Fruit fly (Drosophila melanogaster) whole organism, embryonic: Measurements from ENCODE around the gene Vha16-5.
A peak's percentile ranks its signal among the peaks of the same experiment; 100 is the strongest.

Experiments
- Awh ChIP-seq: fragments of 200-800 bp; sonication (Bioruptor generic); IDR thresholded peaks from 2 replicates; pipeline ENCODE4, ENCODE4 v1.3.6; 2022; ENCODE audit warnings: missing biosample characterization, missing genetic modification characterization
- CG10321 ChIP-seq: fragments of 200-800 bp; sonication (Bioruptor generic); IDR thresholded peaks from 2 replicates; pipeline ENCODE4 v1.3.6; 2022; ENCODE audit warnings: missing biosample characterization, missing genetic modification characterization
- CG10462 ChIP-seq: fragments of 200-800 bp; sonication (Bioruptor generic); optimal IDR thresholded peaks from 2 replicates; lab custom pipeline; 2016; ENCODE audit warnings: missing biosample characterization, missing genetic modification characterization
- CG11247 ChIP-seq: fragments of 200-800 bp; sonication (Bioruptor generic); IDR thresholded peaks from 2 replicates; pipeline ENCODE4 v1.3.6; 2022; ENCODE audit warnings: missing biosample characterization, missing genetic modification characterization
- CG11398 ChIP-seq: fragments of 200-800 bp; sonication (Bioruptor generic); optimal IDR thresholded peaks from 2 replicates; lab custom pipeline; 2016; ENCODE audit warnings: missing biosample characterization, missing genetic modification characterization
- CG12299 ChIP-seq: fragments of 200-800 bp; sonication (Bioruptor generic); optimal IDR thresholded peaks from 2 replicates; lab custom pipeline; 2018; ENCODE audit warnings: missing biosample characterization, mild to moderate bottlenecking, missing genetic modification characterization
- CG13775 ChIP-seq: fragments of 200-800 bp; sonication (Bioruptor generic); optimal IDR thresholded peaks from 3 replicates; lab custom pipeline; 2017; ENCODE audit warnings: missing biosample characterization, mild to moderate bottlenecking, missing genetic modification characterization
- CG1529 ChIP-seq: fragments of 200-800 bp; sonication (Bioruptor generic); optimal IDR thresholded peaks from 3 replicates; lab custom pipeline; 2018; ENCODE audit warnings: missing biosample characterization, missing genetic modification characterization
- CG1647 ChIP-seq: fragments of 200-800 bp; sonication (Bioruptor generic); optimal IDR thresholded peaks from 3 replicates; lab custom pipeline; 2016; ENCODE audit warnings: missing biosample characterization, missing genetic modification characterization
- CG16815 ChIP-seq: fragments of 200-800 bp; sonication (Bioruptor generic); optimal IDR thresholded peaks from 3 replicates; lab custom pipeline; 2017; ENCODE audit warnings: missing biosample characterization, mild to moderate bottlenecking, missing genetic modification characterization
- CG30020 ChIP-seq: fragments of 200-800 bp; optimal IDR thresholded peaks from 2 replicates; lab custom pipeline; 2019; ENCODE audit warnings: missing biosample characterization, mild to moderate bottlenecking, missing genetic modification characterization, moderate library complexity
- CG33557 ChIP-seq: fragments of 200-800 bp; sonication (Bioruptor generic); optimal IDR thresholded peaks from 2 replicates; lab custom pipeline; 2019; ENCODE audit warnings: missing biosample characterization, mild to moderate bottlenecking, missing genetic modification characterization, moderate library complexity
- CG3838 ChIP-seq: fragments of 200-800 bp; sonication (Bioruptor generic); optimal IDR thresholded peaks from 3 replicates; lab custom pipeline; 2016; ENCODE audit warnings: missing biosample characterization, missing genetic modification characterization
- CG4854 ChIP-seq: fragments of 200-800 bp; sonication (Bioruptor generic); optimal IDR thresholded peaks from 2 replicates; lab custom pipeline; 2016; ENCODE audit warnings: missing biosample characterization, missing genetic modification characterization, inconsistent platforms
- CG5953 ChIP-seq: fragments of 200-800 bp; sonication (Bioruptor generic); IDR thresholded peaks from 2 replicates; pipeline ENCODE4 v1.3.6; 2022; ENCODE audit warnings: missing biosample characterization, missing genetic modification characterization
- CG6175 ChIP-seq: fragments of 200-800 bp; sonication (Bioruptor generic); IDR thresholded peaks from 3 replicates; pipeline ENCODE4 v1.3.6; 2022; ENCODE audit warnings: missing biosample characterization, missing genetic modification characterization
- CG6272 ChIP-seq: fragments of 200-800 bp; sonication (Bioruptor generic); IDR thresholded peaks from 2 replicates; pipeline ENCODE4 v1.3.6; 2022; ENCODE audit warnings: missing biosample characterization, missing genetic modification characterization
- CG6654 ChIP-seq: fragments of 200-800 bp; sonication (Bioruptor generic); optimal IDR thresholded peaks from 2 replicates; lab custom pipeline; 2017; ENCODE audit warnings: missing biosample characterization, mild to moderate bottlenecking, missing genetic modification characterization
- CG7839 ChIP-seq: fragments of 200-800 bp; sonication (Bioruptor generic); optimal IDR thresholded peaks from 3 replicates; lab custom pipeline; 2018; ENCODE audit warnings: missing biosample characterization, mild to moderate bottlenecking, missing genetic modification characterization, moderate library complexity
- CHES-1-like ChIP-seq: fragments of 200-800 bp; sonication (Bioruptor generic); optimal IDR thresholded peaks from 2 replicates; lab custom pipeline; 2016; ENCODE audit warnings: missing biosample characterization, missing genetic modification characterization
- Dip3 ChIP-seq: fragments of 200-800 bp; sonication (Bioruptor generic); optimal IDR thresholded peaks from 3 replicates; lab custom pipeline; 2016; ENCODE audit warnings: missing biosample characterization, missing genetic modification characterization
- Ets65A ChIP-seq: fragments of 200-800 bp; sonication (Bioruptor generic); peaks from one replicate; lab custom pipeline; 2016; ENCODE audit warnings: missing biosample characterization, missing genetic modification characterization
- GATAe ChIP-seq: fragments of 200-800 bp; sonication (Bioruptor generic); conservative IDR thresholded peaks from 2 replicates; pipeline ENCODE4 v1.3.6; 2022; ENCODE audit warnings: missing biosample characterization, missing genetic modification characterization
- HLHmδ ChIP-seq: fragments of 200-800 bp; sonication (Bioruptor generic); optimal IDR thresholded peaks from 2 replicates; lab custom pipeline; 2018; ENCODE audit warnings: missing biosample characterization, mild to moderate bottlenecking, missing genetic modification characterization, moderate library complexity
- Hr78 ChIP-seq, 2 experiments: fragments of 200-800 bp in 1 of 2; fragments of >200 bp in 1 of 2; sonication (Bioruptor generic) in 1 of 2; optimal IDR thresholded peaks; 2 replicates each; lab custom pipeline; 2017 to 2019; ENCODE audit warnings: missing biosample characterization in 2 of 2, missing genetic modification characterization in 2 of 2, mild to moderate bottlenecking in 1 of 2, moderate library complexity in 1 of 2
- Hsf ChIP-seq: fragments of 200-800 bp; sonication (Bioruptor generic); optimal IDR thresholded peaks from 3 replicates; lab custom pipeline; 2016; ENCODE audit warnings: missing biosample characterization, missing genetic modification characterization
- Kr ChIP-seq: fragments of 200-800 bp; sonication (Bioruptor generic); optimal IDR thresholded peaks from 2 replicates; lab custom pipeline; 2017; ENCODE audit warnings: missing biosample characterization, mild to moderate bottlenecking, missing genetic modification characterization
- Lhr ChIP-seq: fragments of 200-800 bp; sonication (Bioruptor generic); optimal IDR thresholded peaks from 3 replicates; lab custom pipeline; 2017; ENCODE audit warnings: mild to moderate bottlenecking, missing biosample characterization, missing genetic modification reagents, missing genetic modification characterization
- Nf-YC ChIP-seq: fragments of 200-800 bp; optimal IDR thresholded peaks from 3 replicates; lab custom pipeline; 2019; ENCODE audit warnings: missing biosample characterization, mild to moderate bottlenecking, missing genetic modification characterization, moderate library complexity
- Oli ChIP-seq: fragments of 200-800 bp; sonication (Bioruptor generic); optimal IDR thresholded peaks from 2 replicates; lab custom pipeline; 2018; ENCODE audit warnings: missing biosample characterization, mild to moderate bottlenecking, missing genetic modification characterization, moderate library complexity
- Side ChIP-seq: fragments of 200-800 bp; sonication (Bioruptor generic); optimal IDR thresholded peaks from 2 replicates; lab custom pipeline; 2016; ENCODE audit warnings: missing biosample characterization, missing genetic modification characterization
- Xrp1 ChIP-seq: fragments of 200-800 bp; sonication (Bioruptor generic); IDR thresholded peaks from 2 replicates; pipeline ENCODE4 v1.3.6; 2022; ENCODE audit warnings: missing biosample characterization, missing genetic modification characterization
- abd-A ChIP-seq: fragments of 200-800 bp; sonication (Bioruptor generic); optimal IDR thresholded peaks from 3 replicates; lab custom pipeline; 2019; ENCODE audit warnings: missing biosample characterization, mild to moderate bottlenecking, missing genetic modification characterization, moderate library complexity
- ara ChIP-seq: fragments of 200-800 bp; sonication (Bioruptor generic); IDR thresholded peaks from 2 replicates; pipeline ENCODE4 v1.3.6; 2022; ENCODE audit warnings: missing biosample characterization, missing genetic modification characterization
- bigmax ChIP-seq: fragments of 200-800 bp; sonication (Bioruptor generic); optimal IDR thresholded peaks from 2 replicates; lab custom pipeline; 2018; ENCODE audit warnings: missing biosample characterization, mild to moderate bottlenecking, missing genetic modification characterization
- caup ChIP-seq: fragments of 200-800 bp; sonication (Bioruptor generic); optimal IDR thresholded peaks from 3 replicates; lab custom pipeline; 2017; ENCODE audit warnings: missing biosample characterization, mild to moderate bottlenecking, missing genetic modification characterization, moderate library complexity; ENCODE audit not compliant: severe bottlenecking
- dan ChIP-seq: fragments of 200-800 bp; sonication (Bioruptor generic); IDR thresholded peaks from 2 replicates; pipeline ENCODE4 v1.3.6; 2022; ENCODE audit warnings: missing biosample characterization, missing genetic modification characterization
- danr ChIP-seq: fragments of 200-800 bp; sonication (Bioruptor generic); IDR thresholded peaks from 2 replicates; pipeline ENCODE4 v1.3.6; 2022; ENCODE audit warnings: missing biosample characterization, missing genetic modification characterization
- dmrt11E ChIP-seq: fragments of 200-800 bp; sonication (Bioruptor generic); optimal IDR thresholded peaks from 3 replicates; lab custom pipeline; 2018; ENCODE audit warnings: missing biosample characterization, mild to moderate bottlenecking, missing genetic modification characterization, moderate library complexity
- ems ChIP-seq: fragments of 200-800 bp; sonication (Bioruptor generic); optimal IDR thresholded peaks from 3 replicates; lab custom pipeline; 2016; ENCODE audit warnings: missing biosample characterization, missing genetic modification characterization
- en ChIP-seq: fragments of 200-800 bp; sonication (Bioruptor generic); optimal IDR thresholded peaks from 2 replicates; lab custom pipeline; 2016; ENCODE audit warnings: missing biosample characterization, missing genetic modification characterization
- gce ChIP-seq: fragments of 200-800 bp; sonication (Bioruptor generic); IDR thresholded peaks from 3 replicates; pipeline ENCODE4 v1.3.6; 2022; ENCODE audit warnings: missing biosample characterization, missing genetic modification characterization
- gfzf ChIP-seq: fragments of 200-800 bp; sonication (Bioruptor generic); optimal IDR thresholded peaks from 2 replicates; lab custom pipeline; 2016; ENCODE audit warnings: missing biosample characterization, mild to moderate bottlenecking, missing genetic modification characterization, moderate library complexity
- ham ChIP-seq: fragments of 200-800 bp; sonication (Bioruptor generic); IDR thresholded peaks from 2 replicates; pipeline ENCODE4 v1.3.6; 2022; ENCODE audit warnings: missing biosample characterization, missing genetic modification characterization
- ind ChIP-seq: fragments of 200-800 bp; sonication (Bioruptor generic); optimal IDR thresholded peaks from 3 replicates; lab custom pipeline; 2016; ENCODE audit warnings: missing biosample characterization, missing genetic modification characterization
- lbe ChIP-seq: fragments of 200-800 bp; sonication (Bioruptor generic); optimal IDR thresholded peaks from 2 replicates; lab custom pipeline; 2016; ENCODE audit warnings: missing biosample characterization, mild to moderate bottlenecking, missing genetic modification characterization
- lola ChIP-seq, 3 experiments: fragments of >200 bp in 2 of 3; fragments of 200-800 bp in 1 of 3; sonication (Bioruptor generic) in 1 of 3; optimal IDR thresholded peaks; 2 replicates each; lab custom pipeline; 2017 to 2019; ENCODE audit warnings: missing biosample characterization in 3 of 3, missing genetic modification characterization in 3 of 3, mild to moderate bottlenecking in 1 of 3, moderate library complexity in 1 of 3
- p53 ChIP-seq: fragments of 200-800 bp; sonication (Bioruptor generic); optimal IDR thresholded peaks from 2 replicates; lab custom pipeline; 2016; ENCODE audit warnings: missing biosample characterization, missing genetic modification characterization
- salm ChIP-seq: fragments of 200-800 bp; sonication (Bioruptor generic); optimal IDR thresholded peaks from 2 replicates; lab custom pipeline; 2018; ENCODE audit warnings: missing biosample characterization, mild to moderate bottlenecking, missing genetic modification characterization
- slbo ChIP-seq: fragments of 200-800 bp; sonication (Bioruptor generic); IDR thresholded peaks from 2 replicates; pipeline ENCODE4 v1.3.6; 2022; ENCODE audit warnings: missing biosample characterization, missing genetic modification characterization
- toy ChIP-seq: fragments of 200-800 bp; sonication (Bioruptor generic); IDR thresholded peaks from 2 replicates; pipeline ENCODE4 v1.3.6; 2022; ENCODE audit warnings: missing biosample characterization, missing genetic modification characterization

Gene Vha16-5

dm6 chr2L:10756049-10756448 lies 19.2 kb upstream of the Vha16-5 start, which contains the start of gene CG17124 (continued):
- no peak for TF ChIP-seq gfzf (GFP tag; lab: Kevin White, UChicago)
- TF ChIP-seq CHES-1-like: no peak
- 0 out of 2 replicates have a peak, but pooled peaks have one; percentile 13 for TF ChIP-seq Xrp1 (GFP tag; lab: Robert Waterston, UW)
- TF ChIP-seq abd-A (tag; lab: Kevin White, UChicago): peak; percentile 87
- TF ChIP-seq en (GFP tag; lab: Kevin White, UChicago): no peak
- no peak for TF ChIP-seq CG10321 (GFP tag; lab: Robert Waterston, UW)
- no peak for TF ChIP-seq CG30020
- no peak for TF ChIP-seq CG13775 (GFP tag; lab: Kevin White, UChicago)
- TF ChIP-seq CG11398: peak; percentile 9
- TF ChIP-seq CG3838: no peak
- peak; percentile 60 for TF ChIP-seq caup (GFP tag; lab: Kevin White, UChicago)
- peak; percentile 76 for TF ChIP-seq CG12299 (tag; lab: Kevin White, UChicago)
- peak in 1 of 2 experiments; percentile 2 for TF ChIP-seq Hr78 (GFP tag; optimal IDR thresholded peaks at IDR 0.05; lab: Kevin White, UChicago)
- TF ChIP-seq toy: no peak
- TF ChIP-seq CG4854 (GFP tag; lab: Kevin White, UChicago): no peak
- no peak for TF ChIP-seq p53 (GFP tag; lab: Kevin White, UChicago)
- no peak for TF ChIP-seq Kr (GFP tag; lab: Kevin White, UChicago)
- TF ChIP-seq salm (tag; lab: Kevin White, UChicago): no peak
- TF ChIP-seq CG1647 (GFP tag; lab: Kevin White, UChicago): no peak
- TF ChIP-seq CG1529: peak; percentile 7
- no peak for TF ChIP-seq CG10462
- TF ChIP-seq gce (GFP tag; lab: Robert Waterston, UW): 0 out of 3 replicates have a peak, but pooled peaks have one; percentile 12
- TF ChIP-seq CG6272: no peak
- peak; percentile 36 for TF ChIP-seq Side (GFP tag; lab: Kevin White, UChicago)
- peak; percentile 67 for TF ChIP-seq Awh (GFP tag; lab: Robert Waterston, UW)
- no peak for TF ChIP-seq ems (GFP tag; lab: Kevin White, UChicago)
- TF ChIP-seq lbe (GFP tag; lab: Kevin White, UChicago): no peak
- peak; percentile 1 for TF ChIP-seq CG33557 (GFP tag; lab: Kevin White, UChicago)
- TF ChIP-seq slbo (GFP tag; lab: Robert Waterston, UW): peak; percentile 23; the same call in 1 of the 2 replicates
- no peak for TF ChIP-seq CG6654
- no peak for TF ChIP-seq dan (GFP tag; lab: Robert Waterston, UW)
- TF ChIP-seq CG7839 (tag; lab: Kevin White, UChicago): peak; percentile 24
- peak; percentile 10 for TF ChIP-seq bigmax (GFP tag; lab: Kevin White, UChicago)
- no peak for TF ChIP-seq GATAe (GFP tag; lab: Robert Waterston, UW)
- no peak for TF ChIP-seq Lhr (GFP tag; lab: Kevin White, UChicago)
- TF ChIP-seq ind (GFP tag; lab: Kevin White, UChicago): no peak
- peak; percentile 69 for TF ChIP-seq Nf-YC (tag; lab: Kevin White, UChicago)
- no peak for TF ChIP-seq dmrt11E (tag; lab: Kevin White, UChicago)
- no peak for TF ChIP-seq danr (GFP tag; lab: Robert Waterston, UW)
- 0 out of 2 replicates have a peak, but pooled peaks have one; percentile 51 for TF ChIP-seq CG5953 (GFP tag; lab: Robert Waterston, UW)
- 0 out of 2 replicates have a peak, but pooled peaks have one; percentile 30 for TF ChIP-seq CG11247 (GFP tag; lab: Robert Waterston, UW)
- TF ChIP-seq ham (GFP tag; lab: Robert Waterston, UW): no peak
- TF ChIP-seq Hsf (GFP tag; lab: Kevin White, UChicago): no peak
- TF ChIP-seq HLHmδ: peak; percentile 71
- no peak for TF ChIP-seq Dip3 (GFP tag; lab: Kevin White, UChicago)
- no peak for TF ChIP-seq lola (GFP tag; optimal IDR thresholded peaks at IDR 0.05; lab: Kevin White, UChicago)
- TF ChIP-seq CG16815 (GFP tag; lab: Kevin White, UChicago): no peak
- no peak for TF ChIP-seq Oli (tag; lab: Kevin White, UChicago)
- TF ChIP-seq ara (GFP tag; lab: Robert Waterston, UW): peak; percentile 45; the same call in 1 of the 2 replicates
- no peak for TF ChIP-seq Ets65A
- TF ChIP-seq CG6175 (GFP tag; lab: Robert Waterston, UW): no peak
